Fruit fly (Drosophila melanogaster) whole organism, embryonic: ENCODE data around the gene Alg2.

Source experiments
- CG10565 ChIP-seq: fragments of 200-800 bp; sonication (Bioruptor generic); optimal IDR thresholded peaks from 3 replicates; lab custom pipeline; 2016; ENCODE audit warnings: missing biosample characterization, mild to moderate bottlenecking, missing genetic modification characterization
- CG10959 ChIP-seq: fragments of 200-800 bp; sonication (Bioruptor generic); IDR thresholded peaks from 2 replicates; pipeline ENCODE4 v1.3.6; 2022; ENCODE audit warnings: missing biosample characterization, missing genetic modification characterization
- CG11723 ChIP-seq: fragments of 200-800 bp; sonication (Bioruptor generic); optimal IDR thresholded peaks from 2 replicates; lab custom pipeline; 2017; ENCODE audit warnings: missing biosample characterization, mild to moderate bottlenecking, missing genetic modification characterization
- CG1233 ChIP-seq: fragments of 200-800 bp; sonication (Bioruptor generic); optimal IDR thresholded peaks from 4 replicates; lab custom pipeline; 2018; ENCODE audit warnings: missing biosample characterization, mild to moderate bottlenecking, missing genetic modification characterization
- CG12769 ChIP-seq: fragments of 200-800 bp; sonication (Bioruptor generic); optimal IDR thresholded peaks from 2 replicates; lab custom pipeline; 2019; ENCODE audit warnings: missing biosample characterization, mild to moderate bottlenecking, missing genetic modification characterization, moderate library complexity
- CG15269 ChIP-seq: fragments of 200-800 bp; sonication (Bioruptor generic); optimal IDR thresholded peaks from 2 replicates; lab custom pipeline; 2018; ENCODE audit warnings: missing biosample characterization, mild to moderate bottlenecking, missing genetic modification characterization, moderate library complexity
- CG17802 ChIP-seq: fragments of 200-800 bp; sonication (Bioruptor generic); optimal IDR thresholded peaks from 2 replicates; lab custom pipeline; 2018; ENCODE audit warnings: missing biosample characterization, mild to moderate bottlenecking, missing genetic modification characterization, moderate library complexity
- CG17912 ChIP-seq: fragments of 200-800 bp; sonication (Bioruptor generic); optimal IDR thresholded peaks from 2 replicates; lab custom pipeline; 2018; ENCODE audit warnings: missing biosample characterization, mild to moderate bottlenecking, missing genetic modification characterization
- CG18619 ChIP-seq: fragments of 200-800 bp; sonication (Bioruptor generic); optimal IDR thresholded peaks from 3 replicates; lab custom pipeline; 2017; ENCODE audit warnings: missing biosample characterization, mild to moderate bottlenecking, missing genetic modification characterization
- CG2202 ChIP-seq: fragments of 200-800 bp; sonication (Bioruptor generic); optimal IDR thresholded peaks from 2 replicates; lab custom pipeline; 2018; ENCODE audit warnings: missing biosample characterization, mild to moderate bottlenecking, missing genetic modification characterization
- CG2889 ChIP-seq: fragments of 200-800 bp; sonication (Bioruptor generic); IDR thresholded peaks from 3 replicates; pipeline ENCODE4 v1.3.6; 2022; ENCODE audit warnings: missing biosample characterization, missing genetic modification characterization
- CG4282 ChIP-seq: fragments of 200-800 bp; sonication (Bioruptor generic); optimal IDR thresholded peaks from 2 replicates; lab custom pipeline; 2016; ENCODE audit warnings: missing biosample characterization, missing genetic modification characterization
- CG4328 ChIP-seq: fragments of 200-800 bp; sonication (Bioruptor generic); optimal IDR thresholded peaks from 3 replicates; lab custom pipeline; 2017; ENCODE audit warnings: missing biosample characterization, missing genetic modification reagents, missing genetic modification characterization
- CG4424 ChIP-seq: fragments of 200-800 bp; sonication (Bioruptor generic); optimal IDR thresholded peaks from 3 replicates; lab custom pipeline; 2016; ENCODE audit warnings: missing biosample characterization, missing genetic modification characterization
- CG4730 ChIP-seq: fragments of 200-800 bp; sonication (Bioruptor generic); IDR thresholded peaks from 2 replicates; pipeline ENCODE4 v1.3.6; 2022; ENCODE audit warnings: missing biosample characterization, missing genetic modification characterization
- CG5245 ChIP-seq: fragments of 200-800 bp; sonication (Bioruptor generic); optimal IDR thresholded peaks from 3 replicates; lab custom pipeline; 2016; ENCODE audit warnings: missing biosample characterization, missing genetic modification characterization
- CG5953 ChIP-seq: fragments of 200-800 bp; sonication (Bioruptor generic); IDR thresholded peaks from 2 replicates; pipeline ENCODE4 v1.3.6; 2022; ENCODE audit warnings: missing biosample characterization, missing genetic modification characterization
- CG6175 ChIP-seq: fragments of 200-800 bp; sonication (Bioruptor generic); IDR thresholded peaks from 3 replicates; pipeline ENCODE4 v1.3.6; 2022; ENCODE audit warnings: missing biosample characterization, missing genetic modification characterization
- CG7963 ChIP-seq: fragments of 200-800 bp; sonication (Bioruptor generic); IDR thresholded peaks from 3 replicates; pipeline ENCODE4 v1.3.6; 2022; ENCODE audit warnings: missing biosample characterization, missing genetic modification characterization; ENCODE audit not compliant: partially characterized antibody
- CG8290 ChIP-seq, 3 experiments: fragments of 200-800 bp; sonication (Bioruptor generic); optimal IDR thresholded peaks; 2 replicates each; lab custom pipeline; 2016 to 2019; ENCODE audit warnings: missing biosample characterization in 3 of 3, missing genetic modification characterization in 3 of 3, mild to moderate bottlenecking in 2 of 3, moderate library complexity in 1 of 3
- CG8359 ChIP-seq: fragments of 200-800 bp; sonication (Bioruptor generic); optimal IDR thresholded peaks from 2 replicates; lab custom pipeline; 2017; ENCODE audit warnings: missing biosample characterization, mild to moderate bottlenecking, missing genetic modification characterization, borderline replicate concordance
- D19B ChIP-seq: fragments of 200-800 bp; sonication (Bioruptor generic); optimal IDR thresholded peaks from 2 replicates; lab custom pipeline; 2017; ENCODE audit warnings: missing biosample characterization, mild to moderate bottlenecking, missing genetic modification characterization
- E2f2 ChIP-seq: fragments of 200-800 bp; sonication (Bioruptor generic); IDR thresholded peaks from 2 replicates; pipeline ENCODE4 v1.3.6; 2022; ENCODE audit warnings: missing biosample characterization, missing genetic modification characterization
- GATAe ChIP-seq: fragments of 200-800 bp; sonication (Bioruptor generic); conservative IDR thresholded peaks from 2 replicates; pipeline ENCODE4 v1.3.6; 2022; ENCODE audit warnings: missing biosample characterization, missing genetic modification characterization
- HLH3B ChIP-seq: fragments of 200-800 bp; sonication (Bioruptor generic); IDR thresholded peaks from 2 replicates; pipeline ENCODE4 v1.3.6; 2022; ENCODE audit warnings: missing biosample characterization, missing genetic modification characterization
- Hey ChIP-seq: fragments of 200-800 bp; sonication (Bioruptor generic); optimal IDR thresholded peaks from 3 replicates; lab custom pipeline; 2018; ENCODE audit warnings: missing biosample characterization, mild to moderate bottlenecking, missing genetic modification characterization
- HmgD ChIP-seq: fragments of 200-800 bp; sonication (Bioruptor generic); optimal IDR thresholded peaks from 3 replicates; lab custom pipeline; 2016; ENCODE audit warnings: missing biosample characterization, missing genetic modification characterization
- Kr ChIP-seq: fragments of 200-800 bp; sonication (Bioruptor generic); optimal IDR thresholded peaks from 2 replicates; lab custom pipeline; 2017; ENCODE audit warnings: missing biosample characterization, mild to moderate bottlenecking, missing genetic modification characterization
- Myb ChIP-seq: fragments of 200-800 bp; sonication (Bioruptor generic); optimal IDR thresholded peaks from 2 replicates; lab custom pipeline; 2016; ENCODE audit warnings: missing biosample characterization, missing genetic modification characterization
- Ravus ChIP-seq: fragments of 200-800 bp; sonication (Bioruptor generic); IDR thresholded peaks from 2 replicates; pipeline ENCODE4 v1.3.6; 2022; ENCODE audit warnings: missing biosample characterization, missing genetic modification characterization
- Stat92E ChIP-seq, 3 experiments: fragments of >200 bp in 2 of 3; fragments of 200-800 bp in 1 of 3; sonication (Bioruptor generic) in 1 of 3; optimal IDR thresholded peaks; 2 replicates each; lab custom pipeline; 2017 to 2019; ENCODE audit warnings: missing biosample characterization in 3 of 3, missing genetic modification characterization in 3 of 3, mild to moderate bottlenecking in 1 of 3, moderate library complexity in 1 of 3
- Tbp ChIP-seq: fragments of >200 bp; optimal IDR thresholded peaks from 2 replicates; lab custom pipeline; 2018; ENCODE audit warnings: missing biosample characterization, missing genetic modification characterization
- ap ChIP-seq: fragments of 200-800 bp; sonication (Bioruptor generic); IDR thresholded peaks from 2 replicates; pipeline ENCODE4 v1.3.6; 2022; ENCODE audit warnings: missing biosample characterization, missing genetic modification characterization
- bsh ChIP-seq, 2 experiments: fragments of 200-800 bp; sonication (Bioruptor generic); optimal IDR thresholded peaks; 2 replicates each; lab custom pipeline; 2017 to 2018; ENCODE audit warnings: mild to moderate bottlenecking in 2 of 2, missing biosample characterization in 2 of 2, missing genetic modification characterization in 2 of 2, moderate library complexity in 1 of 2
- chm ChIP-seq: fragments of 200-800 bp; sonication (Bioruptor generic); IDR thresholded peaks from 2 replicates; pipeline ENCODE4 v1.3.6; 2022; ENCODE audit warnings: missing biosample characterization, missing genetic modification characterization
- dimm ChIP-seq: fragments of 200-800 bp; sonication (Bioruptor generic); IDR thresholded peaks from 2 replicates; pipeline ENCODE4 v1.3.6; 2022; ENCODE audit warnings: missing biosample characterization, missing genetic modification characterization
- esg ChIP-seq: fragments of 200-800 bp; sonication (Bioruptor generic); conservative IDR thresholded peaks from 2 replicates; pipeline ENCODE4 v1.3.6; 2022; ENCODE audit warnings: missing biosample characterization, missing genetic modification characterization
- grn ChIP-seq: fragments of 200-800 bp; sonication (Bioruptor generic); optimal IDR thresholded peaks from 3 replicates; lab custom pipeline; 2017; ENCODE audit warnings: missing biosample characterization, missing genetic modification characterization
- hbn ChIP-seq: fragments of 200-800 bp; sonication (Bioruptor generic); IDR thresholded peaks from 2 replicates; pipeline ENCODE4 v1.3.6; 2022; ENCODE audit warnings: missing biosample characterization, missing genetic modification characterization; ENCODE audit not compliant: partially characterized antibody
- nmo ChIP-seq: fragments of 200-800 bp; sonication (Bioruptor generic); optimal IDR thresholded peaks from 2 replicates; lab custom pipeline; 2018; ENCODE audit warnings: missing biosample characterization, mild to moderate bottlenecking, missing genetic modification characterization, moderate library complexity
- oc ChIP-seq: fragments of 200-800 bp; sonication (Bioruptor generic); optimal IDR thresholded peaks from 2 replicates; lab custom pipeline; 2018; ENCODE audit warnings: missing biosample characterization, mild to moderate bottlenecking, missing genetic modification characterization, moderate library complexity
- pita ChIP-seq: fragments of 200-800 bp; sonication (Bioruptor generic); optimal IDR thresholded peaks from 2 replicates; lab custom pipeline; 2017; ENCODE audit warnings: missing biosample characterization, mild to moderate bottlenecking, missing genetic modification characterization
- prd ChIP-seq, 3 experiments: fragments of >200 bp in 2 of 3; fragments of 200-800 bp in 1 of 3; sonication (Bioruptor generic) in 1 of 3; optimal IDR thresholded peaks in 2 of 3; IDR thresholded peaks in 1 of 3; 2 replicates in 2 of 3; 3 replicates in 1 of 3; pipeline versions ENCODE4 v1.3.6 to Lab custom; 2017 to 2022; ENCODE audit warnings: missing biosample characterization in 1 of 3, missing genetic modification characterization in 1 of 3
- pros ChIP-seq: fragments of 200-800 bp; sonication (Bioruptor generic); optimal IDR thresholded peaks from 3 replicates; lab custom pipeline; 2019; ENCODE audit warnings: missing biosample characterization, mild to moderate bottlenecking, missing genetic modification characterization, moderate library complexity
- stc ChIP-seq: fragments of 200-800 bp; sonication (Bioruptor generic); IDR thresholded peaks from 2 replicates; pipeline ENCODE4 v1.3.6; 2022; ENCODE audit warnings: missing biosample characterization, missing genetic modification characterization
- sug ChIP-seq: fragments of 200-800 bp; optimal IDR thresholded peaks from 2 replicates; lab custom pipeline; 2019; ENCODE audit warnings: missing biosample characterization, mild to moderate bottlenecking, missing genetic modification characterization, moderate library complexity
- tgo ChIP-seq: fragments of 200-800 bp; sonication (Bioruptor generic); IDR thresholded peaks from 3 replicates; pipeline ENCODE4 v1.3.6; 2022; ENCODE audit warnings: missing biosample characterization, missing genetic modification characterization
- toy ChIP-seq: fragments of 200-800 bp; sonication (Bioruptor generic); IDR thresholded peaks from 2 replicates; pipeline ENCODE4 v1.3.6; 2022; ENCODE audit warnings: missing biosample characterization, missing genetic modification characterization
- trem ChIP-seq: fragments of 200-800 bp; optimal IDR thresholded peaks from 3 replicates; lab custom pipeline; 2019; ENCODE audit warnings: missing biosample characterization, mild to moderate bottlenecking, missing genetic modification characterization, moderate library complexity
- zfh1 ChIP-seq: fragments of 200-800 bp; sonication (Bioruptor generic); IDR thresholded peaks from 3 replicates; pipeline ENCODE4 v1.3.6; 2022; ENCODE audit warnings: missing biosample characterization, missing genetic modification characterization

Gene Alg2

DNA sequence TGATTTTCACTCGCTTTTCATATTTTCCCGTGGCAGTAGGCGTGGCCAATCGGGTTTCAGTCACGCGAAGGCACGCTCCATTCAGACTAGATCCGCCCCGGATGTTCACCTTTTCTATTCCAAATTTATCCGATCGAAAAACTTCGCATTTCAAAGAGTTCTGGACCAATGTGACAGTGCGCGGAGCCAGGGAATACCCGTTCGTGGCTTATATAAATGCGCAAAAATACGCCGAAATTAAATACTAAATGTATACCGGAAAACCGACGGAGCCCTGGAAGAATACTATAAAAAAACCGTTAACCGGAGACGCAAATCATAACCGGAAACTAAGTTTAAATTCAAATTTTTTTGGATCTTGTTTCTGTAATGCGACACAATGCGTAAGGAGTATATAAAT lies 16.1 kb upstream of the Alg2 start, which contains the start of gene promL (continued):
- TF ChIP-seq CG4282 (GFP tag; lab: Kevin White, UChicago) (no peak), Stat92E (GFP tag; optimal IDR thresholded peaks at IDR 0.05; lab: Kevin White, UChicago) (peak in 1 of 3 experiments; percentile 86), CG8290 (GFP tag; optimal IDR thresholded peaks at IDR 0.05; lab: Kevin White, UChicago) (peak; percentile 42), CG8290 (tag; optimal IDR thresholded peaks at IDR 0.05; lab: Kevin White, UChicago) (peak in 1 of 2 experiments; percentile 67), chm (no peak; the same call in 1 of the 2 replicates), ap (GFP tag; lab: Robert Waterston, UW) (no peak), CG7963 (GFP tag; lab: Robert Waterston, UW) (no peak), CG17802 (tag; lab: Kevin White, UChicago) (no peak), CG1233 (peak; percentile 53), CG17912 (GFP tag; lab: Kevin White, UChicago) (peak; percentile 85), CG4424 (GFP tag; lab: Kevin White, UChicago) (peak; percentile 37), CG2889 (GFP tag; lab: Robert Waterston, UW) (no peak), prd (optimal IDR thresholded peaks at IDR 0.05; lab: Kevin White, UChicago) (no peak), prd (GFP tag; IDR thresholded peaks at IDR 0.05; lab: Robert Waterston, UW) (no peak), Myb (GFP tag; lab: Kevin White, UChicago) (peak; percentile 99), nmo (GFP tag; lab: Kevin White, UChicago) (peak; percentile 65), CG6175 (GFP tag; lab: Robert Waterston, UW) (no peak), tgo (GFP tag; lab: Robert Waterston, UW) (no peak; the same call in 2 of the 3 replicates), zfh1 (GFP tag; lab: Robert Waterston, UW) (peak; percentile 64; the same call in 2 of the 3 replicates), GATAe (no peak), grn (GFP tag; lab: Kevin White, UChicago) (peak; percentile 44), CG4730 (GFP tag; lab: Robert Waterston, UW) (no peak), trem (tag; lab: Kevin White, UChicago) (peak; percentile 79), Kr (no peak), pita (GFP tag; lab: Kevin White, UChicago) (peak; percentile 28), CG5245 (peak; percentile 27), CG15269 (tag; lab: Kevin White, UChicago) (peak; percentile 51), hbn (GFP tag; lab: Robert Waterston, UW) (0 out of 2 replicates have a peak, but pooled peaks have one; percentile 24), oc (peak; percentile 24), E2f2 (peak; percentile 82), CG10565 (GFP tag; lab: Kevin White, UChicago) (no peak), CG10959 (no peak), esg (no peak), bsh (GFP tag; optimal IDR thresholded peaks at IDR 0.05; lab: Kevin White, UChicago) (peak in 1 of 2 experiments; percentile 41), CG2202 (peak; percentile 2), CG11723 (GFP tag; lab: Kevin White, UChicago) (peak; percentile 28), Hey (peak; percentile 16), sug (tag; lab: Kevin White, UChicago) (peak; percentile 71), CG4328 (GFP tag; lab: Kevin White, UChicago) (peak; percentile 49), toy (GFP tag; lab: Robert Waterston, UW) (no peak), stc (GFP tag; lab: Robert Waterston, UW) (no peak), CG18619 (peak; percentile 64), HLH3B (0 out of 2 replicates have a peak, but pooled peaks have one; percentile 11), Ravus (no peak), pros (GFP tag; lab: Kevin White, UChicago) (no peak), CG8359 (GFP tag; lab: Kevin White, UChicago) (no peak), HmgD (peak; percentile 33), dimm (GFP tag; lab: Robert Waterston, UW) (no peak), D19B (GFP tag; lab: Kevin White, UChicago) (peak; percentile 33), CG5953 (no peak), Tbp (GFP tag; lab: Kevin White, UChicago) (no peak), CG12769 (tag; lab: Kevin White, UChicago) (peak; percentile 47)
